Comparison of ENCODE assay signal across 5 fruit fly cellular contexts in the genomic region with DNA sequence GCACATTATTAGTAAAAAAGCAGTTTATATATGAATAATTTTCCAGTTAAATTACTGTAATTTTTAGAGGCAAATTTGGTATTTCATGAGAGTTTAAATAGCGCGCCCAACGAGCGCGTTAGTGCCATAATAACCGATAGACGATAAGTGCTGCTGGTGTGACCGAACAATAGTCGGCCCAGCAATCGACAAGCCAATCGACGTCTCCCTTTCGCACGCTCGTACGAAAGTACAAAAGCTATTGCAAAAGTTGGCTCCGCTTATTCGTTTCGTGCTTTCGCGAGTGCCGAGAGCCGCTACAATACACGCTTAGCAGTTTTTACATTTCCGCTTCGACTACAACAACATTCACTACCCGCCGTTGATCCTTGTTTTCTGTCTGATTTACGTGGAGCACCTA.
A peak's percentile ranks its signal among the peaks of the same experiment; 100 is the strongest.
TF ChIP-seq lines count a peak whose summit lies in the region.

Gene Trxr1, plus strand, starts transcription at position 231 of the 400 bp plus-strand sequence.

- peak; percentile 56 for TF ChIP-seq CTCF in whole organism, embryonic (GFP tag; optimal IDR thresholded peaks at IDR 0.05; lab: Kevin White, UChicago)

TF ChIP-seq in whole organism, adult, 20 proteins besides CTCF, POLR2A, EP300 and RAD21 (continues in another document):
- TF ChIP-seq pad (GFP tag; optimal IDR thresholded peaks at IDR 0.05; lab: Kevin White, UChicago) (peak; percentile 30), bab1 (GFP tag; optimal IDR thresholded peaks at IDR 0.05; lab: Kevin White, UChicago) (peak; percentile 75), CG14711 (tag; optimal IDR thresholded peaks at IDR 0.05; lab: Kevin White, UChicago) (peak; percentile 19), cnc (optimal IDR thresholded peaks at IDR 0.05; lab: Kevin White, UChicago) (no peak), Mnt (GFP tag; optimal IDR thresholded peaks at IDR 0.05; lab: Kevin White, UChicago) (peak; percentile 63), CG7045 (GFP tag; optimal IDR thresholded peaks at IDR 0.05; lab: Kevin White, UChicago) (no peak), kay (GFP tag; lab: Kevin White, UChicago; ENCODE audit: borderline replicate concordance) (no peak), Crg-1 (GFP tag; optimal IDR thresholded peaks at IDR 0.05; lab: Kevin White, UChicago) (no peak), CG1620 (GFP tag; optimal IDR thresholded peaks at IDR 0.05; lab: Kevin White, UChicago) (no peak), Clk (GFP tag; optimal IDR thresholded peaks at IDR 0.05; lab: Kevin White, UChicago) (no peak), cic (GFP tag; optimal IDR thresholded peaks at IDR 0.05; lab: Kevin White, UChicago) (peak; percentile 4), CG11617 (GFP tag; optimal IDR thresholded peaks at IDR 0.05; lab: Kevin White, UChicago) (peak; percentile 47), ovo (GFP tag; optimal IDR thresholded peaks at IDR 0.05; lab: Kevin White, UChicago) (peak; percentile 22), toe (GFP tag; optimal IDR thresholded peaks at IDR 0.05; lab: Kevin White, UChicago) (no peak), tj (GFP tag; optimal IDR thresholded peaks at IDR 0.05; lab: Kevin White, UChicago) (peak; percentile 46), CG12768 (GFP tag; optimal IDR thresholded peaks at IDR 0.05; lab: Kevin White, UChicago) (no peak), Hr96 (GFP tag; optimal IDR thresholded peaks at IDR 0.05; lab: Kevin White, UChicago) (no peak)

TF ChIP-seq in whole organism, embryonic, 481 proteins besides CTCF, POLR2A, EP300 and RAD21 (continues in another document):
- TF ChIP-seq CG2712 (tag; optimal IDR thresholded peaks at IDR 0.05; lab: Kevin White, UChicago) = no peak
- no peak for TF ChIP-seq CG4360 (GFP tag; IDR thresholded peaks at IDR 0.05; lab: Robert Waterston, UW)
- no peak for TF ChIP-seq oc (tag; optimal IDR thresholded peaks at IDR 0.05; lab: Kevin White, UChicago)
- TF ChIP-seq CG7963 (GFP tag; IDR thresholded peaks at IDR 0.05; lab: Robert Waterston, UW; ENCODE audit: partially characterized antibody) = peak; percentile 81; the same call in 2 of the 3 replicates
- no peak for TF ChIP-seq Dip3 (GFP tag; optimal IDR thresholded peaks at IDR 0.05; lab: Kevin White, UChicago)
- no peak for TF ChIP-seq dysf (GFP tag; IDR thresholded peaks at IDR 0.05; lab: Robert Waterston, UW)
- TF ChIP-seq stc (GFP tag; IDR thresholded peaks at IDR 0.05; lab: Robert Waterston, UW) = no peak
- TF ChIP-seq CG3163 (GFP tag; optimal IDR thresholded peaks at IDR 0.05; lab: Kevin White, UChicago) = no peak
- peak; percentile 57 for TF ChIP-seq vnd (GFP tag; IDR thresholded peaks at IDR 0.05; lab: Robert Waterston, UW; ENCODE audit: partially characterized antibody)
- TF ChIP-seq MBD-R2 (GFP tag; IDR thresholded peaks at IDR 0.05; lab: Robert Waterston, UW) = peak; percentile 58
- TF ChIP-seq Ptx1 (GFP tag; IDR thresholded peaks at IDR 0.05; lab: Robert Waterston, UW) = no peak
- no peak for TF ChIP-seq vvl (GFP tag; IDR thresholded peaks at IDR 0.05; lab: Robert Waterston, UW)
- TF ChIP-seq lab (GFP tag; optimal IDR thresholded peaks at IDR 0.05; lab: Kevin White, UChicago) = peak; percentile 36
- no peak for TF ChIP-seq CG30403 (GFP tag; optimal IDR thresholded peaks at IDR 0.05; lab: Kevin White, UChicago)
- peak; percentile 53; the same call in 1 of the 2 replicates for TF ChIP-seq rib (GFP tag; IDR thresholded peaks at IDR 0.05; lab: Robert Waterston, UW)
- TF ChIP-seq CG1603 (tag; optimal IDR thresholded peaks at IDR 0.05; lab: Kevin White, UChicago) = peak; percentile 43
- TF ChIP-seq CG4424 (GFP tag; optimal IDR thresholded peaks at IDR 0.05; lab: Kevin White, UChicago) = no peak
- TF ChIP-seq CG1647 (GFP tag; optimal IDR thresholded peaks at IDR 0.05; lab: Kevin White, UChicago) = no peak

TF ChIP-seq in whole organism, prepupa, 60 proteins besides CTCF, POLR2A, EP300 and RAD21 (continues in another document):
- TF ChIP-seq dsx (GFP tag; optimal IDR thresholded peaks at IDR 0.05; lab: Kevin White, UChicago; ENCODE audit: poor library complexity, severe bottlenecking) = peak; percentile 13
- peak; percentile 35 for TF ChIP-seq Sox14 (GFP tag; optimal IDR thresholded peaks at IDR 0.05; lab: Kevin White, UChicago)
- peak; percentile 9 to 33 for TF ChIP-seq ss (GFP tag; optimal IDR thresholded peaks at IDR 0.05; lab: Kevin White, UChicago)
- TF ChIP-seq cyc (GFP tag; optimal IDR thresholded peaks at IDR 0.05; lab: Kevin White, UChicago) = no peak
- TF ChIP-seq Hr38 (GFP tag; optimal IDR thresholded peaks at IDR 0.05; lab: Kevin White, UChicago) = no peak
- no peak for TF ChIP-seq CG34406 (GFP tag; optimal IDR thresholded peaks at IDR 0.05; lab: Kevin White, UChicago)
- TF ChIP-seq CG6792 (GFP tag; optimal IDR thresholded peaks at IDR 0.05; lab: Kevin White, UChicago) = no peak
- no peak for TF ChIP-seq Ets96B (tag; optimal IDR thresholded peaks at IDR 0.05; lab: Kevin White, UChicago)
- peak; percentile 23 for TF ChIP-seq Eip78C (GFP tag; lab: Kevin White, UChicago)
- TF ChIP-seq CG8119 (GFP tag; IDR thresholded peaks at IDR 0.05; lab: Robert Waterston, UW) = no peak
- no peak for TF ChIP-seq CG6854 (GFP tag; optimal IDR thresholded peaks at IDR 0.05; lab: Kevin White, UChicago)
- peak; percentile 5 for TF ChIP-seq CG1621 (tag; optimal IDR thresholded peaks at IDR 0.05; lab: Kevin White, UChicago)
- no peak for TF ChIP-seq Smox (GFP tag; optimal IDR thresholded peaks at IDR 0.05; lab: Kevin White, UChicago)
- TF ChIP-seq vri (GFP tag; optimal IDR thresholded peaks at IDR 0.05; lab: Kevin White, UChicago) = peak; percentile 4
- TF ChIP-seq Blimp-1 (GFP tag; optimal IDR thresholded peaks at IDR 0.05; lab: Kevin White, UChicago) = no peak
- no peak for TF ChIP-seq topi (GFP tag; optimal IDR thresholded peaks at IDR 0.05; lab: Kevin White, UChicago)
- no peak for TF ChIP-seq CG9139 (GFP tag; optimal IDR thresholded peaks at IDR 0.05; lab: Kevin White, UChicago)
- no peak for TF ChIP-seq Gug (GFP tag; IDR thresholded peaks at IDR 0.05; lab: Robert Waterston, UW)
- no peak; the same call in 2 of the 3 replicates for TF ChIP-seq CG6163 (GFP tag; IDR thresholded peaks at IDR 0.05; lab: Robert Waterston, UW)

TF ChIP-seq in whole organism, pupa, 21 proteins besides CTCF, POLR2A, EP300 and RAD21:
- TF ChIP-seq D1 (tag; optimal IDR thresholded peaks at IDR 0.05; lab: Kevin White, UChicago) = no peak
- TF ChIP-seq CG14655 (GFP tag; optimal IDR thresholded peaks at IDR 0.05; lab: Kevin White, UChicago) = no peak
- no peak for TF ChIP-seq CG9948 (tag; optimal IDR thresholded peaks at IDR 0.05; lab: Kevin White, UChicago)
- TF ChIP-seq CG4496 (GFP tag; IDR thresholded peaks at IDR 0.05; lab: Robert Waterston, UW) = 0 out of 3 replicates have a peak, but pooled peaks have one; percentile 50
- TF ChIP-seq CG8301 (tag; optimal IDR thresholded peaks at IDR 0.05; lab: Kevin White, UChicago) = no peak
- no peak for TF ChIP-seq EcR (GFP tag; optimal IDR thresholded peaks at IDR 0.05; lab: Kevin White, UChicago)
- TF ChIP-seq rn (GFP tag; IDR thresholded peaks at IDR 0.05; lab: Robert Waterston, UW) = no peak
- no peak for TF ChIP-seq Snoo (tag; optimal IDR thresholded peaks at IDR 0.05; lab: Kevin White, UChicago)
- no peak for TF ChIP-seq CG34367 (tag; optimal IDR thresholded peaks at IDR 0.05; lab: Kevin White, UChicago)
- no peak for TF ChIP-seq Pif1A (GFP tag; optimal IDR thresholded peaks at IDR 0.05; lab: Kevin White, UChicago)
- no peak for TF ChIP-seq CG10348 (GFP tag; IDR thresholded peaks at IDR 0.05; lab: Robert Waterston, UW)
- TF ChIP-seq CG13204 (GFP tag; optimal IDR thresholded peaks at IDR 0.05; lab: Kevin White, UChicago) = no peak
- no peak for TF ChIP-seq CG17806 (tag; optimal IDR thresholded peaks at IDR 0.05; lab: Kevin White, UChicago)
- TF ChIP-seq CG8159 (tag; optimal IDR thresholded peaks at IDR 0.05; lab: Kevin White, UChicago) = peak; percentile 16
- TF ChIP-seq Pif1B (GFP tag; optimal IDR thresholded peaks at IDR 0.05; lab: Kevin White, UChicago) = no peak
- no peak for TF ChIP-seq CG32121 (GFP tag; IDR thresholded peaks at IDR 0.05; lab: Robert Waterston, UW)
- no peak for TF ChIP-seq fd96Ca (GFP tag; IDR thresholded peaks at IDR 0.05; lab: Robert Waterston, UW)
- no peak for TF ChIP-seq Ets98B (GFP tag; IDR thresholded peaks at IDR 0.05; lab: Robert Waterston, UW)
- no peak for TF ChIP-seq CG12605 (GFP tag; IDR thresholded peaks at IDR 0.05; lab: Robert Waterston, UW)
- no peak for TF ChIP-seq gl (tag; optimal IDR thresholded peaks at IDR 0.05; lab: Kevin White, UChicago)
- TF ChIP-seq CG15710 (tag; optimal IDR thresholded peaks at IDR 0.05; lab: Kevin White, UChicago) = peak; percentile 5
TF ChIP-seq in whole organism, pupa: peak in this region for 3.

TF ChIP-seq in whole organism, wandering third instar larva, 38 proteins besides CTCF, POLR2A, EP300 and RAD21:
- TF ChIP-seq tai (GFP tag; optimal IDR thresholded peaks at IDR 0.05; lab: Kevin White, UChicago) (no peak), Dfd (GFP tag; optimal IDR thresholded peaks at IDR 0.05; lab: Kevin White, UChicago) (no peak), CG9705 (GFP tag; optimal IDR thresholded peaks at IDR 0.05; lab: Kevin White, UChicago) (no peak), HLH106 (tag; optimal IDR thresholded peaks at IDR 0.05; lab: Kevin White, UChicago) (no peak), Hr78 (GFP tag; optimal IDR thresholded peaks at IDR 0.05; lab: Kevin White, UChicago) (no peak), Mio (GFP tag; optimal IDR thresholded peaks at IDR 0.05; lab: Kevin White, UChicago) (no peak), rgr (GFP tag; optimal IDR thresholded peaks at IDR 0.05; lab: Kevin White, UChicago) (peak; percentile 35), Rel (GFP tag; optimal IDR thresholded peaks at IDR 0.05; lab: Kevin White, UChicago) (no peak), Rel (tag; optimal IDR thresholded peaks at IDR 0.05; lab: Kevin White, UChicago) (peak; percentile 33), Sp1 (GFP tag; optimal IDR thresholded peaks at IDR 0.05; lab: Kevin White, UChicago) (peak; percentile 47), psq (GFP tag; optimal IDR thresholded peaks at IDR 0.05; lab: Kevin White, UChicago) (peak; percentile 91), dl (GFP tag; optimal IDR thresholded peaks at IDR 0.05; lab: Kevin White, UChicago; ENCODE audit: insufficient read depth in 1 of 2, partially characterized antibody in 2 of 2) (no peak), Myc (optimal IDR thresholded peaks at IDR 0.05; lab: Kevin White, UChicago) (no peak), h (GFP tag; optimal IDR thresholded peaks at IDR 0.05; lab: Kevin White, UChicago) (peak; percentile 12), sage (GFP tag; optimal IDR thresholded peaks at IDR 0.05; lab: Kevin White, UChicago) (no peak), lola (GFP tag; optimal IDR thresholded peaks at IDR 0.05; lab: Kevin White, UChicago) (no peak), foxo (GFP tag; optimal IDR thresholded peaks at IDR 0.05; lab: Kevin White, UChicago) (no peak)
